Worm (Caenorhabditis elegans) whole organism, midembryonic: Measurements from ENCODE around the gene pals-18.

Source experiments
- T22C8.4 ChIP-seq: fragments of 200-800 bp; sonication (Bioruptor generic); IDR thresholded peaks from 2 replicates; pipeline ENCODE4 v1.3.6; 2022; ENCODE audit warnings: missing genetic modification characterization, missing compliant biosample characterization
- cog-1 ChIP-seq: sonication (generic microtip); optimal IDR thresholded peaks from 2 replicates; lab custom pipeline; 2016; ENCODE audit warnings: missing genetic modification characterization, missing compliant biosample characterization
- flt-1 ChIP-seq: fragments of 200-800 bp; sonication (Bioruptor generic); IDR thresholded peaks from 2 replicates; pipeline ENCODE4 v1.3.6; 2022; ENCODE audit warnings: missing genetic modification characterization, missing compliant biosample characterization
- klf-2 ChIP-seq: fragments of 200-800 bp; sonication (Bioruptor generic); conservative IDR thresholded peaks from 2 replicates; pipeline ENCODE4 v1.3.6; 2022; ENCODE audit warnings: missing genetic modification reagents, missing genetic modification characterization, missing compliant biosample characterization
- ref-1 ChIP-seq: fragments of 200-800 bp; sonication (Bioruptor generic); conservative IDR thresholded peaks from 2 replicates; pipeline ENCODE4 v1.3.6; 2022; ENCODE audit warnings: missing genetic modification reagents, missing genetic modification characterization, missing compliant biosample characterization
- tab-1 ChIP-seq: fragments of 200-800 bp; sonication (Bioruptor generic); IDR thresholded peaks from 2 replicates; pipeline ENCODE4 v1.3.6; 2022; ENCODE audit warnings: missing genetic modification characterization, missing compliant biosample characterization
- ztf-23 ChIP-seq: fragments of 200-800 bp; sonication (Bioruptor generic); IDR thresholded peaks from 2 replicates; pipeline ENCODE4 v1.3.6; 2022; ENCODE audit warnings: missing genetic modification reagents, missing genetic modification characterization, missing compliant biosample characterization
- ztf-29 ChIP-seq: fragments of 200-800 bp; sonication (Bioruptor generic); IDR thresholded peaks from 2 replicates; pipeline ENCODE4 v1.3.6; 2022; ENCODE audit warnings: missing genetic modification reagents, missing genetic modification characterization, missing compliant biosample characterization

- TF ChIP-seq T22C8.4 (no peak), flt-1 (GFP tag; lab: Robert Waterston, UW) (no peak), ztf-29 (no peak), ztf-23 (no peak), cog-1 (no peak), klf-2 (no peak), ref-1 (no peak), tab-1 (GFP tag; lab: Robert Waterston, UW) (no peak)
Observed at ce11 chrIII:1391752-1392151, 11.5 kb upstream of the pals-18 start, which contains the start of gene pals-17.
